Worm (Caenorhabditis elegans) whole organism, L4 larva: Measurements from ENCODE around the gene ZK488.6.
A peak's percentile ranks its signal among the peaks of the same experiment; 100 is the strongest.

Experiments used
- F10B5.3 ChIP-seq: sonication (generic microtip); optimal IDR thresholded peaks from 2 replicates; lab custom pipeline; 2016; ENCODE audit warnings: mild to moderate bottlenecking, missing genetic modification characterization, missing compliant biosample characterization
- F37D6.2 ChIP-seq: sonication (generic microtip); optimal IDR thresholded peaks from 2 replicates; lab custom pipeline; 2016; ENCODE audit warnings: mild to moderate bottlenecking, missing genetic modification characterization, missing compliant biosample characterization
- R02D3.7 ChIP-seq: fragments of 150-350 bp; sonication (generic microtip); optimal IDR thresholded peaks from 3 replicates; lab custom pipeline; 2014; ENCODE audit warnings: missing biosample characterization, missing genetic modification characterization
- T20F7.1 ChIP-seq: fragments of 200-800 bp; sonication (Bioruptor generic); optimal IDR thresholded peaks from 2 replicates; lab custom pipeline; 2018; ENCODE audit warnings: mild to moderate bottlenecking, missing genetic modification characterization, missing compliant biosample characterization
- T26A8.4 ChIP-seq: fragments of 200-800 bp; sonication (Bioruptor generic); IDR thresholded peaks from 2 replicates; pipeline ENCODE4 v1.3.6; 2022; ENCODE audit warnings: missing genetic modification characterization, missing compliant biosample characterization
- Y75B8A.6 ChIP-seq: fragments of 200-800 bp; sonication (Bioruptor generic); IDR thresholded peaks from 2 replicates; pipeline ENCODE4 v1.3.6; 2022; ENCODE audit warnings: missing genetic modification reagents, missing genetic modification characterization, missing compliant biosample characterization
- ZK337.2 ChIP-seq: fragments of 200-800 bp; sonication (Bioruptor generic); IDR thresholded peaks from 2 replicates; pipeline ENCODE4 v1.3.6; 2022; ENCODE audit warnings: missing genetic modification reagents, missing genetic modification characterization, missing compliant biosample characterization
- aha-1 ChIP-seq: fragments of 150-350 bp; peaks from one replicate; lab custom pipeline; 2014; ENCODE audit warnings: missing biosample characterization, missing genetic modification characterization
- aly-2 ChIP-seq: sonication (generic microtip); optimal IDR thresholded peaks from 2 replicates; lab custom pipeline; 2018; ENCODE audit warnings: missing biosample characterization, missing genetic modification characterization
- ama-1 ChIP-seq: fragments of 150-350 bp; optimal IDR thresholded peaks from 2 replicates; lab custom pipeline; 2014; ENCODE audit warnings: inconsistent platforms, mixed read lengths
- attf-4 ChIP-seq: sonication (generic microtip); optimal IDR thresholded peaks from 3 replicates; lab custom pipeline; 2017; ENCODE audit warnings: missing biosample characterization, missing genetic modification characterization
- ceh-32 ChIP-seq: sonication (generic microtip); optimal IDR thresholded peaks from 2 replicates; lab custom pipeline; 2016; ENCODE audit warnings: mild to moderate bottlenecking, missing genetic modification characterization, missing compliant biosample characterization; ENCODE audit not compliant: poor library complexity
- ceh-44 ChIP-seq: fragments of 200-800 bp; sonication (Bioruptor generic); IDR thresholded peaks from 2 replicates; pipeline ENCODE4 v1.3.6; 2022; ENCODE audit warnings: missing genetic modification reagents, missing genetic modification characterization, missing compliant biosample characterization
- ceh-82 ChIP-seq: sonication (generic microtip); optimal IDR thresholded peaks from 2 replicates; lab custom pipeline; 2017; ENCODE audit warnings: missing biosample characterization, missing genetic modification characterization
- daf-12 ChIP-seq: fragments of 150-350 bp; optimal IDR thresholded peaks from 2 replicates; lab custom pipeline; 2014; ENCODE audit warnings: missing biosample characterization, missing genetic modification reagents, missing genetic modification characterization
- dpl-1 ChIP-seq: fragments of 150-350 bp; optimal IDR thresholded peaks from 2 replicates; lab custom pipeline; 2014; ENCODE audit warnings: missing biosample characterization, missing genetic modification reagents, missing genetic modification characterization
- dve-1 ChIP-seq: sonication (generic microtip); optimal IDR thresholded peaks from 2 replicates; lab custom pipeline; 2017; ENCODE audit warnings: antibody characterized with exemption, mild to moderate bottlenecking, missing genetic modification characterization, missing compliant biosample characterization; ENCODE audit not compliant: insufficient read depth
- gei-8 ChIP-seq: fragments of 200-800 bp; sonication (Bioruptor generic); optimal IDR thresholded peaks from 2 replicates; lab custom pipeline; 2018; ENCODE audit warnings: mild to moderate bottlenecking, missing genetic modification characterization, missing compliant biosample characterization
- hif-1 ChIP-seq, 2 experiments: sonication (generic microtip); optimal IDR thresholded peaks; 2 replicates each; lab custom pipeline; 2016 to 2017; ENCODE audit warnings: missing compliant biosample characterization in 2 of 2, missing genetic modification characterization in 2 of 2, missing genetic modification reagents in 2 of 2, missing genotype in 2 of 2, mild to moderate bottlenecking in 1 of 2
- hlh-11 ChIP-seq: fragments of 200-800 bp; sonication (Bioruptor generic); optimal IDR thresholded peaks from 2 replicates; lab custom pipeline; 2018; ENCODE audit warnings: mild to moderate bottlenecking, missing genetic modification characterization, missing compliant biosample characterization
- hmg-1.1 ChIP-seq: fragments of 200-800 bp; sonication (Bioruptor generic); IDR thresholded peaks from 2 replicates; pipeline ENCODE4 v1.3.6; 2022; ENCODE audit warnings: missing genetic modification reagents, missing genetic modification characterization, missing compliant biosample characterization
- jun-1 ChIP-seq: fragments of 150-350 bp; optimal IDR thresholded peaks from 2 replicates; lab custom pipeline; 2014; ENCODE audit warnings: missing biosample characterization, missing genetic modification reagents, missing genetic modification characterization
- lim-7 ChIP-seq: fragments of 200-800 bp; sonication (Bioruptor generic); IDR thresholded peaks from 2 replicates; pipeline ENCODE4 v1.3.6; 2022; ENCODE audit warnings: missing genetic modification characterization, missing compliant biosample characterization
- lin-1 ChIP-seq: fragments of 200-800 bp; sonication (Bioruptor generic); IDR thresholded peaks from 2 replicates; pipeline ENCODE4 v1.3.6; 2022; ENCODE audit warnings: missing genetic modification reagents, missing genetic modification characterization, missing compliant biosample characterization
- lin-13 ChIP-seq: fragments of 150-350 bp; optimal IDR thresholded peaks from 2 replicates; lab custom pipeline; 2014; ENCODE audit warnings: missing biosample characterization, missing genetic modification reagents, missing genetic modification characterization
- lin-29 ChIP-seq: fragments of 200-800 bp; sonication (Bioruptor generic); IDR thresholded peaks from 2 replicates; pipeline ENCODE4 v1.3.6; 2022; ENCODE audit warnings: missing genetic modification reagents, missing genetic modification characterization, missing compliant biosample characterization
- lin-39 ChIP-seq: fragments of 150-350 bp; optimal IDR thresholded peaks from 2 replicates; lab custom pipeline; 2014; ENCODE audit warnings: missing biosample characterization, missing genetic modification reagents, missing genetic modification characterization
- lir-3 ChIP-seq: sonication (generic microtip); optimal IDR thresholded peaks from 2 replicates; lab custom pipeline; 2016; ENCODE audit warnings: mild to moderate bottlenecking, missing genetic modification characterization, missing compliant biosample characterization
- mep-1 ChIP-seq: fragments of 150-350 bp; sonication (generic microtip); optimal IDR thresholded peaks from 3 replicates; lab custom pipeline; 2014; ENCODE audit warnings: missing biosample characterization, missing genetic modification characterization
- nhr-10 ChIP-seq: fragments of 150-350 bp; optimal IDR thresholded peaks from 2 replicates; lab custom pipeline; 2014; ENCODE audit warnings: missing biosample characterization, missing genetic modification characterization
- nhr-102 ChIP-seq: sonication (generic microtip); optimal IDR thresholded peaks from 2 replicates; lab custom pipeline; 2016; ENCODE audit warnings: mild to moderate bottlenecking, missing genetic modification characterization, moderate library complexity, missing compliant biosample characterization
- nhr-111 ChIP-seq: fragments of 200-800 bp; sonication (Bioruptor generic); optimal IDR thresholded peaks from 2 replicates; lab custom pipeline; 2018; ENCODE audit warnings: mild to moderate bottlenecking, missing genetic modification characterization, missing compliant biosample characterization
- nhr-48 ChIP-seq: sonication (generic microtip); optimal IDR thresholded peaks from 2 replicates; lab custom pipeline; 2016; ENCODE audit warnings: mild to moderate bottlenecking, missing genetic modification characterization, missing compliant biosample characterization
- nhr-6 ChIP-seq: fragments of 150-350 bp; optimal IDR thresholded peaks from 2 replicates; lab custom pipeline; 2014; ENCODE audit warnings: missing biosample characterization, missing genetic modification characterization
- nhr-76 ChIP-seq: fragments of 150-350 bp; optimal IDR thresholded peaks from 2 replicates; lab custom pipeline; 2014; ENCODE audit warnings: missing biosample characterization, missing genetic modification characterization
- nhr-77 ChIP-seq: fragments of 150-350 bp; optimal IDR thresholded peaks from 2 replicates; lab custom pipeline; 2014; ENCODE audit warnings: missing biosample characterization, missing genetic modification characterization
- php-3 ChIP-seq: fragments of 200-800 bp; sonication (Bioruptor generic); IDR thresholded peaks from 2 replicates; pipeline ENCODE4 v1.3.6; 2022; ENCODE audit warnings: missing genetic modification reagents, missing genetic modification characterization, missing compliant biosample characterization
- pqm-1 ChIP-seq: sonication (generic microtip); optimal IDR thresholded peaks from 2 replicates; lab custom pipeline; 2017; ENCODE audit warnings: missing biosample characterization, missing genetic modification characterization
- saeg-2 ChIP-seq: fragments of 200-800 bp; sonication (Bioruptor generic); IDR thresholded peaks from 2 replicates; pipeline ENCODE4 v1.3.6; 2022; ENCODE audit warnings: missing genetic modification reagents, missing genetic modification characterization, missing compliant biosample characterization
- sdz-12 ChIP-seq: fragments of 200-800 bp; sonication (Bioruptor generic); optimal IDR thresholded peaks from 2 replicates; lab custom pipeline; 2018; ENCODE audit warnings: mild to moderate bottlenecking, missing genetic modification characterization, missing compliant biosample characterization
- snpc-1.2 ChIP-seq: fragments of 200-800 bp; sonication (Bioruptor generic); IDR thresholded peaks from 2 replicates; pipeline ENCODE4 v1.3.6; 2022; ENCODE audit warnings: missing genetic modification reagents, missing genetic modification characterization, missing compliant biosample characterization
- spr-3 ChIP-seq: fragments of 200-800 bp; sonication (Bioruptor generic); optimal IDR thresholded peaks from 2 replicates; lab custom pipeline; 2018; ENCODE audit warnings: mild to moderate bottlenecking, missing genetic modification characterization, missing compliant biosample characterization
- tra-1 ChIP-seq: fragments of 200-800 bp; sonication (Bioruptor generic); IDR thresholded peaks from 2 replicates; pipeline ENCODE4 v1.3.6; 2022; ENCODE audit warnings: missing genetic modification reagents, missing genetic modification characterization, missing compliant biosample characterization
- unc-130 ChIP-seq: sonication (generic microtip); optimal IDR thresholded peaks from 2 replicates; lab custom pipeline; 2016; ENCODE audit warnings: missing genetic modification reagents, missing genetic modification characterization, missing compliant biosample characterization
- unc-62 ChIP-seq, 3 experiments: fragments of 150-350 bp in 1 of 3; sonication (generic microtip); optimal IDR thresholded peaks in 2 of 3; peaks in 1 of 3; 1 replicate in 1 of 3; 2 replicates in 2 of 3; lab custom pipeline; 2014 to 2017; ENCODE audit warnings: missing biosample characterization in 3 of 3, missing genetic modification characterization in 3 of 3, missing genetic modification reagents in 3 of 3, missing genotype in 1 of 3
- zfp-3 ChIP-seq: fragments of 200-800 bp; sonication (Bioruptor generic); conservative IDR thresholded peaks from 2 replicates; pipeline ENCODE4 v1.3.6; 2022; ENCODE audit warnings: missing genetic modification reagents, missing genetic modification characterization, missing compliant biosample characterization
- zip-11 ChIP-seq: fragments of 200-800 bp; sonication (Bioruptor generic); IDR thresholded peaks from 2 replicates; pipeline ENCODE4 v1.3.6; 2022; ENCODE audit warnings: missing genetic modification characterization, missing compliant biosample characterization

The ZK488.6 gene

ce11 chrV:635630-636029 is 45.3 kb downstream of the ZK488.6 start (continued):
- TF ChIP-seq hif-1 (tag; optimal IDR thresholded peaks at IDR 0.05; lab: Kevin White, UChicago): peak in 1 of 2 experiments; percentile 4
- no peak for TF ChIP-seq nhr-111 (GFP tag; lab: Kevin White, UChicago)
- no peak for TF ChIP-seq daf-12
- TF ChIP-seq tra-1 (GFP tag; lab: Robert Waterston, UW): no peak
- no peak for TF ChIP-seq attf-4 (tag; lab: Kevin White, UChicago)
- no peak for TF ChIP-seq php-3
- no peak for TF ChIP-seq lim-7 (GFP tag; lab: Robert Waterston, UW)
- no peak for TF ChIP-seq R02D3.7 (tag; lab: Kevin White, UChicago)
- TF ChIP-seq T26A8.4: no peak
- TF ChIP-seq zfp-3: no peak
- no peak for TF ChIP-seq nhr-102 (tag; lab: Kevin White, UChicago)
- no peak for TF ChIP-seq sdz-12 (GFP tag; lab: Kevin White, UChicago)
- no peak for TF ChIP-seq aha-1 (tag; lab: Kevin White, UChicago)
- peak; percentile 19 for TF ChIP-seq nhr-48 (tag; lab: Kevin White, UChicago)
- TF ChIP-seq mep-1: peak; percentile 5
- TF ChIP-seq hlh-11 (tag; lab: Kevin White, UChicago): peak; percentile 84
- TF ChIP-seq nhr-10: no peak
- TF ChIP-seq unc-62 (GFP tag; optimal IDR thresholded peaks at IDR 0.05 in 1 of 2; lab: Kevin White, UChicago): no peak
- no peak for TF ChIP-seq unc-62 (tag; optimal IDR thresholded peaks at IDR 0.05; lab: Kevin White, UChicago)
- TF ChIP-seq nhr-77 (tag; lab: Kevin White, UChicago): peak; percentile 85
- no peak for TF ChIP-seq lin-39 (tag; lab: Kevin White, UChicago)
- peak; percentile 66 for TF ChIP-seq dve-1 (tag; lab: Kevin White, UChicago)
- no peak for TF ChIP-seq ama-1
- TF ChIP-seq nhr-6 (tag; lab: Kevin White, UChicago): no peak
- TF ChIP-seq saeg-2 (GFP tag; lab: Robert Waterston, UW): no peak
- no peak for TF ChIP-seq unc-130 (GFP tag; lab: Kevin White, UChicago)
- TF ChIP-seq ceh-82 (tag; lab: Kevin White, UChicago): no peak
- TF ChIP-seq pqm-1: peak; percentile 66
- no peak for TF ChIP-seq snpc-1.2
- no peak for TF ChIP-seq nhr-76 (tag; lab: Kevin White, UChicago)
- TF ChIP-seq lin-13 (GFP tag; lab: Kevin White, UChicago): no peak
- TF ChIP-seq F37D6.2: no peak
- 0 out of 2 replicates have a peak, but pooled peaks have one; percentile 16 for TF ChIP-seq hmg-1.1 (GFP tag; lab: Robert Waterston, UW)
- no peak for TF ChIP-seq gei-8 (GFP tag; lab: Kevin White, UChicago)
- no peak for TF ChIP-seq spr-3 (GFP tag; lab: Kevin White, UChicago)
- no peak for TF ChIP-seq ceh-44 (GFP tag; lab: Robert Waterston, UW)
- no peak for TF ChIP-seq jun-1 (tag; lab: Kevin White, UChicago)
- TF ChIP-seq aly-2: no peak
- TF ChIP-seq Y75B8A.6: no peak
- TF ChIP-seq lir-3 (tag; lab: Kevin White, UChicago): no peak
- TF ChIP-seq lin-29 (GFP tag; lab: Robert Waterston, UW): no peak
- TF ChIP-seq lin-1 (GFP tag; lab: Robert Waterston, UW): no peak
- no peak for TF ChIP-seq F10B5.3 (tag; lab: Kevin White, UChicago)
- no peak for TF ChIP-seq zip-11 (GFP tag; lab: Robert Waterston, UW)
- no peak for TF ChIP-seq dpl-1 (GFP tag; lab: Kevin White, UChicago)
- no peak for TF ChIP-seq T20F7.1 (GFP tag; lab: Kevin White, UChicago)
- no peak for TF ChIP-seq ZK337.2 (GFP tag; lab: Robert Waterston, UW)
- no peak for TF ChIP-seq ceh-32 (tag; lab: Kevin White, UChicago)
